Fruit fly (Drosophila melanogaster): ENCODE measurements around the gene Thor.

Gene Thor

DNA sequence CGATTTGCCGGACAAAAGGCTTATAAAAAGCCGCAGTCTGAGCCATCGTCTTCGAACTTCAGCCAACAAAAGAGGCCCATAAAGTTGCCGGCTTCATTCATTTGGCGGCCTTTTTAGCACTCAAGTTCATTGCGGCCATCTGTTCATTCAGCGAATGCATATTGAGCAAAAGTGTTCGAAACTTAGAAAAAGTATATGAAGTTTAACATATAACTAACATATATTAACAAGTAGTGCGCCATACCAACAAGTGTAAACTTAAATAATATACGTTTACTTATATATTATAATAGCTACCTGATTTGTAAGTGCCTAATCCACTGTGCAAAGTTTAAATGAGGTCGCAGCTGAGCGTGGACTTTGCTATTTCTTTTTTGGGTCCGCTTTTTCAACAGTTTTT lies 41.9 kb upstream of the Thor start (continued):
- no peak for TF ChIP-seq amos (GFP tag; IDR thresholded peaks at IDR 0.05; ENCODE audit: partially characterized antibody)
- no peak for TF ChIP-seq dati (GFP tag; IDR thresholded peaks at IDR 0.05)
- TF ChIP-seq CG9437 (GFP tag; optimal IDR thresholded peaks at IDR 0.05) = no peak
- TF ChIP-seq jumu (GFP tag; optimal IDR thresholded peaks at IDR 0.05) = no peak
- TF ChIP-seq Hr51 (GFP tag; optimal IDR thresholded peaks at IDR 0.05) = peak in 1 of 2 experiments; percentile 44
- no peak for TF ChIP-seq Side (GFP tag; optimal IDR thresholded peaks at IDR 0.05)
- TF ChIP-seq scrt (GFP tag; optimal IDR thresholded peaks at IDR 0.05) = no peak
- TF ChIP-seq gt (GFP tag; IDR thresholded peaks at IDR 0.05) = no peak
- TF ChIP-seq CG6254 (GFP tag; optimal IDR thresholded peaks at IDR 0.05) = no peak
- TF ChIP-seq mld (GFP tag; IDR thresholded peaks at IDR 0.05; ENCODE audit: partially characterized antibody) = no peak
- no peak for TF ChIP-seq D19A (tag; optimal IDR thresholded peaks at IDR 0.05)
- TF ChIP-seq B-H1 (GFP tag; IDR thresholded peaks at IDR 0.05) = no peak
- TF ChIP-seq HmgD (GFP tag; optimal IDR thresholded peaks at IDR 0.05) = no peak
- no peak for TF ChIP-seq gsb-n (tag; optimal IDR thresholded peaks at IDR 0.05)
- peak; percentile 23 for TF ChIP-seq CG15269 (tag; optimal IDR thresholded peaks at IDR 0.05)
- TF ChIP-seq CG11560 (tag; IDR thresholded peaks at IDR 0.05) = no peak
- TF ChIP-seq CG11695 (GFP tag; IDR thresholded peaks at IDR 0.05) = no peak
- TF ChIP-seq br (optimal IDR thresholded peaks at IDR 0.05) = no peak
- TF ChIP-seq org-1 (GFP tag; optimal IDR thresholded peaks at IDR 0.05) = no peak
- no peak for TF ChIP-seq dimm (GFP tag; IDR thresholded peaks at IDR 0.05)
- no peak for TF ChIP-seq CG34376 (GFP tag; optimal IDR thresholded peaks at IDR 0.05)
- 0 out of 2 replicates have a peak, but pooled peaks have one; percentile 15 for TF ChIP-seq esg (GFP tag; conservative IDR thresholded peaks at IDR 0.05)
- no peak for TF ChIP-seq da (GFP tag; optimal IDR thresholded peaks at IDR 0.05)
- peak; percentile 13 for TF ChIP-seq CG11504 (tag; optimal IDR thresholded peaks at IDR 0.05)
- TF ChIP-seq kah (GFP tag; optimal IDR thresholded peaks at IDR 0.05) = no peak
- no peak for TF ChIP-seq ara (GFP tag; IDR thresholded peaks at IDR 0.05)
- no peak for TF ChIP-seq CG9876 (GFP tag; optimal IDR thresholded peaks at IDR 0.05)
- no peak for TF ChIP-seq Ets97D (GFP tag; optimal IDR thresholded peaks at IDR 0.05)
- no peak for TF ChIP-seq HLHmδ (GFP tag; optimal IDR thresholded peaks at IDR 0.05)
- TF ChIP-seq CG17359 (tag; optimal IDR thresholded peaks at IDR 0.05) = peak; percentile 19
- TF ChIP-seq CG14441 (GFP tag; IDR thresholded peaks at IDR 0.05) = peak; percentile 21; the same call in 1 of the 2 replicates
- TF ChIP-seq NfI (GFP tag; optimal IDR thresholded peaks at IDR 0.05) = no peak
- TF ChIP-seq bsh (GFP tag; optimal IDR thresholded peaks at IDR 0.05) = no peak
- TF ChIP-seq Atf6 (GFP tag; IDR thresholded peaks at IDR 0.05) = no peak
- no peak for TF ChIP-seq CG17186 (GFP tag; optimal IDR thresholded peaks at IDR 0.05)
- no peak for TF ChIP-seq CG8924 (tag; optimal IDR thresholded peaks at IDR 0.05)

DNA sequence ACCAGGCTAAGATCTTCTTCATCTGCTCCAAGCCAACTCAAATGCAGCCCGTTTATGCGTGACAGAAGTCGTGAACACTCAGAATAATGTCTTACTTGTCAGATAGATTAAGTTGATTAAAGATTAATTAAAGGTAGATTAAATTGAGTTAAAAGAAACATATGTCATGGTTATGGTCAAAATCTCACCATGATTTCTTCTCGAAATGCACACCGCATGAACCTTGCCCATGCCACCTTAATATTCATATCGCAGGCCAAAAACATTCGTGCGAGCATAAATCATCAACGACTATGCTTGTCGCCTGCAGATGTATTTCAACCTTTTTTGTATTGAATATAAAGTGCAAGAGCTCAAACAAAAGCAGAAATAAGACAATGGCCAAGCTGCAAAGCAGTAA lies 41.2 kb upstream of the Thor start:
- TF ChIP-seq dimm (GFP tag; IDR thresholded peaks at IDR 0.05) (no peak), CG32767 (GFP tag; IDR thresholded peaks at IDR 0.05) (peak; percentile 59; the same call in 1 of the 2 replicates), HmgD (GFP tag; optimal IDR thresholded peaks at IDR 0.05) (no peak), unpg (GFP tag; optimal IDR thresholded peaks at IDR 0.05) (peak; percentile 73), Myb (GFP tag; optimal IDR thresholded peaks at IDR 0.05) (no peak), jigr1 (GFP tag; IDR thresholded peaks at IDR 0.05) (0 out of 3 replicates have a peak, but pooled peaks have one; percentile 35), CG31365 (tag; optimal IDR thresholded peaks at IDR 0.05) (peak; percentile 34), CTCF (GFP tag; optimal IDR thresholded peaks at IDR 0.05) (peak; percentile 43), Six4 (GFP tag; optimal IDR thresholded peaks at IDR 0.05) (no peak), sqz (GFP tag; optimal IDR thresholded peaks at IDR 0.05) (peak; percentile 42), HLHmδ (GFP tag; optimal IDR thresholded peaks at IDR 0.05) (no peak), CG10274 (GFP tag; optimal IDR thresholded peaks at IDR 0.05) (no peak), CG15514 (GFP tag; optimal IDR thresholded peaks at IDR 0.05) (peak; percentile 24), pfk (GFP tag; optimal IDR thresholded peaks at IDR 0.05) (no peak), gem (tag; optimal IDR thresholded peaks at IDR 0.05) (peak; percentile 80), maf-S (GFP tag; optimal IDR thresholded peaks at IDR 0.05) (no peak), CG14667 (GFP tag; IDR thresholded peaks at IDR 0.05) (no peak), BtbVII (GFP tag; optimal IDR thresholded peaks at IDR 0.05) (no peak), Optix (GFP tag; IDR thresholded peaks at IDR 0.05) (peak; percentile 40; the same call in 1 of the 3 replicates), CG17361 (GFP tag; IDR thresholded peaks at IDR 0.05) (peak; percentile 31; the same call in 1 of the 3 replicates)
